Worm (Caenorhabditis elegans): ENCODE results near the gene magu-1.
A peak's percentile ranks its signal among the peaks of the same experiment; 100 is the strongest.

Gene magu-1

ce11 chrIII:432988-433387, 38.5 kb downstream of the magu-1 start:
- TF ChIP-seq lin-13 (GFP tag; optimal IDR thresholded peaks at IDR 0.05) (no peak), F16B12.6 (tag; optimal IDR thresholded peaks at IDR 0.05) (peak; percentile 15), nhr-47 (tag; optimal IDR thresholded peaks at IDR 0.05) (peak; percentile 54), snu-23 (GFP tag; optimal IDR thresholded peaks at IDR 0.05) (peak; percentile 62), lsy-2 (tag; optimal IDR thresholded peaks at IDR 0.05) (peak; percentile 43 to 58), egl-27 (tag; optimal IDR thresholded peaks at IDR 0.05) (peak in 1 of 2 experiments; percentile 37), grh-1 (GFP tag; IDR thresholded peaks at IDR 0.05) (peak; percentile 78), nhr-20 (tag; optimal IDR thresholded peaks at IDR 0.05) (peak; percentile 61), C16A3.4 (tag; optimal IDR thresholded peaks at IDR 0.05) (peak; percentile 9), lin-14 (GFP tag; optimal IDR thresholded peaks at IDR 0.05) (peak; percentile 90), rnt-1 (tag; optimal IDR thresholded peaks at IDR 0.05) (peak; percentile 70), tbx-2 (tag; optimal IDR thresholded peaks at IDR 0.05) (peak; percentile 7), fkh-8 (tag; optimal IDR thresholded peaks at IDR 0.05) (no peak), nhr-71 (tag; optimal IDR thresholded peaks at IDR 0.05) (peak; percentile 62), dsc-1 (tag; optimal IDR thresholded peaks at IDR 0.05) (peak; percentile 17), sup-37 (GFP tag; optimal IDR thresholded peaks at IDR 0.05) (no peak), efl-1 (optimal IDR thresholded peaks at IDR 0.05) (peak; percentile 61 to 78), efl-1 (GFP tag; optimal IDR thresholded peaks at IDR 0.05 in 1 of 2) (peak; percentile 42 to 93), hlh-4 (tag; optimal IDR thresholded peaks at IDR 0.05) (no peak), nhr-12 (tag; optimal IDR thresholded peaks at IDR 0.05) (no peak), isw-1 (GFP tag; IDR thresholded peaks at IDR 0.05) (peak; percentile 18; the same call in 1 of the 2 replicates), C34B4.2 (tag; optimal IDR thresholded peaks at IDR 0.05) (no peak), jun-1 (tag; optimal IDR thresholded peaks at IDR 0.05) (peak; percentile 58), dpl-1 (GFP tag; optimal IDR thresholded peaks at IDR 0.05) (peak; percentile 24 to 45 (median 34)), nhr-90 (tag; optimal IDR thresholded peaks at IDR 0.05; ENCODE audit: poor library complexity) (peak; percentile 49), alr-1 (tag; optimal IDR thresholded peaks at IDR 0.05; ENCODE audit: borderline replicate concordance) (no peak), nhr-85 (tag) (peak; percentile 92), nhr-19 (GFP tag; conservative IDR thresholded peaks at IDR 0.05) (peak; percentile 32), mep-1 (tag; optimal IDR thresholded peaks at IDR 0.05) (peak; percentile 17), ceh-8 (GFP tag; optimal IDR thresholded peaks at IDR 0.05) (peak; percentile 45), swsn-7 (tag; optimal IDR thresholded peaks at IDR 0.05) (peak; percentile 42), lin-35 (GFP tag; optimal IDR thresholded peaks at IDR 0.05) (peak; percentile 46 to 49), ceh-88 (GFP tag; IDR thresholded peaks at IDR 0.05) (no peak), mdl-1 (tag; optimal IDR thresholded peaks at IDR 0.05) (peak in 1 of 2 experiments; percentile 16), skn-1 (tag; optimal IDR thresholded peaks at IDR 0.05) (peak; percentile 57), blmp-1 (tag; optimal IDR thresholded peaks at IDR 0.05) (peak; percentile 71), ceh-82 (tag; optimal IDR thresholded peaks at IDR 0.05) (peak; percentile 38 to 43 (median 40)), nhr-77 (tag; optimal IDR thresholded peaks at IDR 0.05) (peak; percentile 51)

- TF ChIP-seq efl-1 (optimal IDR thresholded peaks at IDR 0.05) (no peak), efl-1 (GFP tag; optimal IDR thresholded peaks at IDR 0.05 in 1 of 2) (peak in 1 of 2 experiments; percentile 87), grh-1 (GFP tag; IDR thresholded peaks at IDR 0.05) (no peak)
Measured at ce11 chrIII:429038-429437, 42.5 kb downstream of the magu-1 start, which contains the start of gene cec-8. TSS of gene cec-8 (plus strand) at chrIII:429338.

- TF ChIP-seq nhr-28 (tag; optimal IDR thresholded peaks at IDR 0.05) (no peak), lin-15B (tag; optimal IDR thresholded peaks at IDR 0.05) (no peak), F16B12.6 (tag; optimal IDR thresholded peaks at IDR 0.05) (no peak), blmp-1 (tag; optimal IDR thresholded peaks at IDR 0.05) (peak; percentile 78), alr-1 (tag; optimal IDR thresholded peaks at IDR 0.05; ENCODE audit: borderline replicate concordance) (no peak), fkh-8 (tag; optimal IDR thresholded peaks at IDR 0.05) (no peak), nhr-20 (tag; optimal IDR thresholded peaks at IDR 0.05) (no peak), lin-13 (GFP tag; optimal IDR thresholded peaks at IDR 0.05) (no peak), unc-130 (tag; optimal IDR thresholded peaks at IDR 0.05) (no peak), irx-1 (tag; optimal IDR thresholded peaks at IDR 0.05) (no peak), fkh-10 (GFP tag; optimal IDR thresholded peaks at IDR 0.05) (no peak), efl-1 (optimal IDR thresholded peaks at IDR 0.05) (peak; percentile 12 to 31), efl-1 (GFP tag; optimal IDR thresholded peaks at IDR 0.05 in 1 of 2) (peak; percentile 38 to 85), vab-15 (tag; optimal IDR thresholded peaks at IDR 0.05) (no peak), dpl-1 (GFP tag; optimal IDR thresholded peaks at IDR 0.05) (peak in 2 of 3 experiments; percentile 32 to 59), nhr-90 (tag; optimal IDR thresholded peaks at IDR 0.05; ENCODE audit: poor library complexity) (no peak), ceh-82 (tag; optimal IDR thresholded peaks at IDR 0.05) (no peak), lin-35 (GFP tag; optimal IDR thresholded peaks at IDR 0.05) (peak in 1 of 2 experiments; percentile 32), lir-3 (tag; optimal IDR thresholded peaks at IDR 0.05; ENCODE audit: poor library complexity) (no peak), C16A3.4 (tag; optimal IDR thresholded peaks at IDR 0.05) (peak; percentile 9), lsy-2 (tag; optimal IDR thresholded peaks at IDR 0.05) (peak in 1 of 2 experiments; percentile 50)
Measured at ce11 chrIII:423875-424274, 47.6 kb downstream of the magu-1 start.

Data from whole organism, L1 larva.